Worm (Caenorhabditis elegans): ENCODE data around the gene F23B12.4.

The F23B12.4 gene

DNA sequence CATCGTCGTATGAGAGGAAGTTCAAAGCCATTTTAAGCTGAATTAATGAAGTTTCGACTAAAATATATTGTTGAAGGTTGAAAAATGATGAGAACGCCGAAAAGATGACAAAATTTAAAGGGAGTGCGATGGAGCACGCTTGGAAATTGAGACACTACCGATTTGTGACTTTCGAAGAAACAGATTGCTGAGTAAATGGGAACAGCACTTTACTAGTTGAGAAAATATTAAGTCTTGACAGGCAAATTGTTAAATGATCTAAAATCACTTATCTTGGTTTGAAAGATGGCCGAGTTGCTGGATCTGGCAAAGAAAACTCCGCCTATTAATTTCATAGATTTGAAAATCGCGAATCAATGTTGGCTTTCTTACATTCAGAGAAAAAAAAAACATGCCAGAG is 17.7 kb upstream of the F23B12.4 start, which contains the start of gene rpoa-12:
Gene rpoa-12, minus strand, starts transcription at position 37 of the 400 bp plus-strand sequence.
- no peak for TF ChIP-seq him-1 (tag; optimal IDR thresholded peaks at IDR 0.05)
- TF ChIP-seq dao-5 (tag; optimal IDR thresholded peaks at IDR 0.05): no peak
- no peak for TF ChIP-seq W03F9.2 (tag; optimal IDR thresholded peaks at IDR 0.05)

DNA sequence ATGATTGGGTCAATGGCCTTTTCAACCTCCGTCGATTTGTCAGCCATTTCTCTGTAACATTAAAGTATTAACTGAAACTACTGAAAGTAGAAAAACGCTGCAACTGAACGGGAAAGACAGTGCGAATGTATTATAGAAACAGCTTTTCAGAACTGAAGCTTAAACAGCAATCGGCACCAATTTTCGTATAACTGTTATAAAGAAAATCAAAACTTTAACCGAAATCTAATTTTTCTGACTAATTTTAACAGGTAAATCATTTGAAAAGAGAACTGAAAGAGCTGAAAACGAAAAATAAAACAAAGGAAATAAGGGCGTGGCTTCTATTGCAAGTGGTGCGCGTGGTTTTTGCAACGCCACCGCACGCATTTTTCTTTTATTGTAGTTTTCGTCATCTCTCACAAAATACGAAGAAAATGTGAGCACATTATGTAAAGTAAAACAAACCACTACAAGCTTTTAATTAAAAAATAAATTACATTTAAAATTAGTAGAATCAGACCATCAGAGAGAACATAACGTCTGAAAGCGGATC is 15.9 kb upstream of the F23B12.4 start, which contains the start of gene rrsr-1:
Gene rrsr-1, minus strand, starts transcription at position 51 of the 535 bp plus-strand sequence.
- TF ChIP-seq him-1 (tag; optimal IDR thresholded peaks at IDR 0.05) (no peak), W03F9.2 (tag; optimal IDR thresholded peaks at IDR 0.05) (no peak), dao-5 (tag; optimal IDR thresholded peaks at IDR 0.05) (no peak)

DNA sequence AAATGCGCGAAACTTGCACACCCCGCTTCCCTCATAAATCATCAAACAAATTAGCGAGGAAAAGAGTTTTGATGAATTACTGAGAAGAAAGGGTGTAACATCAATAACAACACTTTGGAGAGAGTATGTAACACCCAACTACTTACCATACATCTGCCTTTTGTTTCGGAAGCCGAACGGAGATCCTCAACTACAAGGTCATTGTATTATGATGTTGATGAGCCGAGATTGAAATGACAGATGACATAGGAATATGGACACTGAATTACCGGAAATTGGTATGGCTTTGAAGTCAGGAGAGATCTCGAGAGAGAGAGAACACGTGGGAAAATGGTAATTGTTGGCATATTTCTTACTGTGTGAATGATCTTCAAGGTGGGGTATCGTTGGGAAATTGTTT is 14.9 kb upstream of the F23B12.4 start:
- TF ChIP-seq him-1 (tag; optimal IDR thresholded peaks at IDR 0.05) (no peak), dao-5 (tag; optimal IDR thresholded peaks at IDR 0.05) (no peak), W03F9.2 (tag; optimal IDR thresholded peaks at IDR 0.05) (no peak)

DNA sequence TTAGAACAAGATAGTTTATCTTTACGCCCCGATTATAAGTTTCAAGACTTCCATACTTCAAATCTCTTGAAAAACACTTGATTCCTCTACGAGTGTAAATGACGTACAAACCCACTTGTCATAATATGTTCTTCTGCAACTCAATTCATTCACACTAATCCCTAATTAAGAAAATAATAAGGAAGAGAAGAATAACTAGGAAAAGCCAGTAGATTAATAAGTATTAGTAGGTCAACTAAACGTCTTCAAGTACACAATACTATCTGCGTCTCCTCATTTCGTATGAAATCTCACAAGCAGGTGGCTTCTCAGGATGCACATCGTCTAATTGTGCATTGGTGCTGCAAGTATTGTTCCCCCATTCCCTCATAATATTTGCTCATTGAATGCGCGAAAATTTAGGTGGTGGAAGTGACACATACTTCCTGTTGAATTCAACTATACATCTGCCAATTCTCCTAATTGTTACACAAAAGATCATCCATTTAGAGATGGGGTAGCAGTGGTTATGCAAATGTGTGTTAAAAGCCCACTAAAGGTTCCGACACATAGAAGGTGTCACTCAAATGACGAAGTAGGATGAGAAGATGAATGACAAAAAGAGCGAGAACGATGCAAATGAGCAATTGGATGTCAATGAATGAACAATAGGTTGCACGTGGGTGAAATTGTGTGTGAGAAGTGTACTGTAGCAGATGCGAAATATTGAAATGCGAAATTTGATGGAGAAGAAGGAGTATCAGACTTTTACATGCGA is 13.7 kb upstream of the F23B12.4 start:
- TF ChIP-seq dao-5 (tag; optimal IDR thresholded peaks at IDR 0.05) (no peak), him-1 (tag; optimal IDR thresholded peaks at IDR 0.05) (no peak), W03F9.2 (tag; optimal IDR thresholded peaks at IDR 0.05) (no peak)

DNA sequence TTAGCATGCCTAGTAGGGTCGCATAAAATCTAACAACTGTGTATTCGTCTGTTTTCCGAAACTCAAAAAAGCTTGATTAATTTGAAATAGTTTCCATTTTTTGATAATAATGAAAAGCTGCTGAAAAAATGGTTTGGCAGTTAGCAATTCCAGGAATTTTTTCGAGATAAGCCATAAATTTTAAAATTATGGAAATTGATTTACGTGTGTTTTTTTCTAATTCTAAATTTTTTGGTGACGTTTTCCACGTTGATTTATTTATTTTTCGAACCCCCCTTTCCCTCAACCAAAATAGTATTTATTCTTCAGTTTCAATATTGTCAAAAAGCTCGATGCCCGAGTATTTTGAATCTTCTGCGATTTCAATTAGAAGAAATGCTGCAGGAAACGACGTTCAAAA is 12.1 kb upstream of the F23B12.4 start, which contains the start of gene F23B12.1:
Gene F23B12.1, plus strand, starts transcription at position 301 of the 400 bp plus-strand sequence.
- TF ChIP-seq him-1 (tag; optimal IDR thresholded peaks at IDR 0.05): no peak

DNA sequence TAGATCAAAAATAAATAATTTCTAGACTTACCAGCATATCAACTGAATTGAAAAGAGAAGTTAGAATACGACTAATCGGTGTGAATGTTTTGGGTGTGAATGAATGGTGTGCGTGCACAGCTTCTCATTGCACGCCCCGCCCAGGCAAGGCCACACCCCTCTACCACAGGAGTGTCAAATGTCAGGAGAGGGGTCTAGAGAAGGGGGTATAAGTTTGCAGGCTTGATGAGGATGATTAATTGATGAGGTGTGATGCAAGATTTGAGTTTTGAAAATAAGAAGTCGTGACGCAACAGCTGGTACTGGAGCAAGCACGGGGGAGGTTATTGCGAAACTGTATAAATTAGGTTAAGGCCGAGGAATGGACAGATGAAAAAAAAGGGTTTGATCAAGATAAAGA is 8.7 kb upstream of the F23B12.4 start, which contains the start of gene egl-1:
Gene egl-1, minus strand, starts transcription at position 101 of the 400 bp plus-strand sequence.
- TF ChIP-seq him-1 (tag; optimal IDR thresholded peaks at IDR 0.05) (no peak), W03F9.2 (tag; optimal IDR thresholded peaks at IDR 0.05) (no peak), dao-5 (tag; optimal IDR thresholded peaks at IDR 0.05) (no peak)

DNA sequence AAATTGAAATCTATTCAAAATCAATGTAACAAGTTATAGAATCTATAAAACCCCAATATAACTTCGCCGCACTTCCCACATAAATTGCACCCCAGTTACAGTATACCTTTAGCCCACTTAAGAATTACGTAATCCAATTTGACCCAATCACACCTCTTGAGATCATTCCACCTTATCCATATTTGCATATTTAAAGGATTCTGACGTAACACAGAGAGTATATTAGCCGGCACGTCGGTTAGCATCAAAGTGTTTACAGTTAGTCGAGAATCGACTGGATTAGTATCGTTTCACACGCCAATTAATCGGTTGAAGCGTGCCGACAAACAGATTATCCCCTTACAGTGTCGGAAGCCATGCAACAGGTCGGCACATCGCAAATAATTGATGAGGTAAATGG is 7.4 kb upstream of the F23B12.4 start:
- TF ChIP-seq him-1 (tag; optimal IDR thresholded peaks at IDR 0.05) (no peak), dao-5 (tag; optimal IDR thresholded peaks at IDR 0.05) (no peak), W03F9.2 (tag; optimal IDR thresholded peaks at IDR 0.05) (no peak)

DNA sequence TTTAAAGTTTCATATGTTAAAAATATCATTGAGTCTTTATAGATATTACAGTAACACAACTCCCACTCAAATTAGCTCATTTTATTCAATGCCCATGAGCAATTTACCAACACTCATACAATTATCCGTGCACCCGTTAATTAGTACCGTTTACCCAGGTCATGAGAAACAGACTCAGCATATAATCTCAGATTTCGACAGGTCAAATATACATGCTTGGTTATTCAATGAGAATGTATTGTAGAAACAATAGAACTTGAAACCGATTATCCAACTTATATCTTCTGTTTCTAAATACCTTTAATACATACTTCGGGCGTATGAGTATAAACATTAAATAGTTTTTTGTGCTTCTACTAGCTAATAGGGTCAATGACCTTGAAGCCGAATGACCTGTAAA is 4.7 kb upstream of the F23B12.4 start:
- no peak for TF ChIP-seq him-1 (tag; optimal IDR thresholded peaks at IDR 0.05)
- TF ChIP-seq W03F9.2 (tag; optimal IDR thresholded peaks at IDR 0.05): no peak
- no peak for TF ChIP-seq dao-5 (tag; optimal IDR thresholded peaks at IDR 0.05)

DNA sequence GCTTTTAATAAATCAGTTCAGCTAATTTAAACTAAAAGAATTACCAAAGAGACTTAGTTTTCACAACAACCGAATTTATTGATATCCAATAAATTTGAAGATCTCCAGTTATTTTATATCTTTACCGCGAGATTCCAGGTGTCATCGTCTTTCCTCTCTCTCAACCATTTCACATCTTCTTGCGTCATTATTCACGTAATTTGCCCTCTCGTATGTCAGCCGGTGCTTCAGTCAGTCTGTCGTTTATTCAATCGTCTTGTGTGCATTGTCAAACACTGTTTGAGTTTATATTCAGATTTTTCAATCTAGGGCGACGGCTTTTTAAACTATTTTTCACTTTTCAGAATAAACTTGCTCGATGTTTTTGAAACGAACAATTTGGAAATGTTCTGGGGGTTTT is 3.6 kb upstream of the F23B12.4 start:
- TF ChIP-seq him-1 (tag; optimal IDR thresholded peaks at IDR 0.05) (no peak), W03F9.2 (tag; optimal IDR thresholded peaks at IDR 0.05) (no peak), dao-5 (tag; optimal IDR thresholded peaks at IDR 0.05) (no peak)

DNA sequence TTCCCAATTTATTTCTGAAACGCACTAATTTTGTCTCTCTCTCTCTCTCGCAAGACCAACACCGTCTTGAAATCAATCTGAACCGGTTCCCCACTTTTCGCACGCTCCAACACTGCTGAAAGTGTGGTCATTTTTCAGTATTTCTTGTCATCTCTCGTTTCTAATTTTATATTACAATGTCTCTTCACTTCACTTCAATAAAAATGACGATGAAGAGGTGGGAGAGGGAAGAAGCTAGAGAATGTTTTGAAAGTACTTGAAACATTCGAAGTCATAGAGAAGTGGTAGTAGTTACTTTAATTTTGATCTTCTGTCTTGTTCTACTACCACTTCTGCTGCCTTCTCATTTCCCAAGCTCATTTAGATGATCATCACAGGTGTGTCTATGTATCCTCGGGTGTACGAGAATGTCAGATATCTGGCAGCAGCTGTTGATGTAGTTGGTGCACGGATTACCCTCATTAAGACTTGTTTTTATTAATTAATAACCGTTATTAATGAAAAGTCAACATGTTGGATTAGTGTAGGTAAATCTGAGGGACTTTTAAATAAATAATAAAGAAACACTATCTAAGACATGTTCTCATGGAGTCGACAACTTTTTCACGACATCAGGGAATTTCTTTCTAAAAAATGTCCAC is 2.7 kb upstream of the F23B12.4 start:
- no peak for TF ChIP-seq him-1 (tag; optimal IDR thresholded peaks at IDR 0.05)
- no peak for TF ChIP-seq dao-5 (tag; optimal IDR thresholded peaks at IDR 0.05)
- TF ChIP-seq W03F9.2 (tag; optimal IDR thresholded peaks at IDR 0.05): no peak

DNA sequence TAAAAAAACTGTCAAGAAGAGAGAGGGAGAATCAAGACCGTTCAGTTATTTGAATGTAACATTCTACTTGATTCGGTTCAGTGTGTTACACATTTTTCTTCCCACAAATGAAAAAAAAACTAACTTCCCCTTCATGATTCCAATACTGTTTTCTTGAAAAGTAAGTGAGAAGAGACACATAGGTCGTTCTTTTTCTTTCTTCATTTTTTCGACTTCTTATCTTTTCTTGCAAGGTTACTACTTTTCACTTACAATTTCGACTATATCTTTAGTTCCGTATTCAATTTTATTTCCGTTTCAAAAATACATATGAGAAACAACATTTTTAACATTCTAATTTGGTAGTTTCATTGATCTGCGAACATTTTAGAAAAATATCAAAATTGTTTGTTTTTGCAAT is 1.7 kb upstream of the F23B12.4 start:
- TF ChIP-seq W03F9.2 (tag; optimal IDR thresholded peaks at IDR 0.05) (no peak), him-1 (tag; optimal IDR thresholded peaks at IDR 0.05) (no peak), dao-5 (tag; optimal IDR thresholded peaks at IDR 0.05) (no peak)

DNA sequence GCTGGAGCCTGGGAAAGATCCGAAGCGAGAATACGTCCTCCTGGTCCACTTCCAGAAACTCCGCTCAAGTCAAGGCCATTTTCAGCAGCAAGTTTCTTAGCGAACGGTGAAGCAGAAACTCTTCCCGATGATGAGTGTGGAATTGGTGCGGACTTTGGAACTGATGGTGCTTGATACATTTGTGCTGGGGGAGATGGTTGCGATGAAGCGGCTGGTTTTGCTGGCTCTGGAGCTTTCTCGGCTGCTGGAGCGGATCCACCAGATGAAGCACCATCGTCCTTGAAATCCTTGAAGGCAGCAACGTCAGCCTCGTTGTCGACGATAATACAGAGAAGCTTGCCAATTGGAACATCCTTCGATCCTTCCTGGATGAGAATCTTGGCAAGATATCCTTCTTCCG is 5.5 kb downstream of the F23B12.4 start:
- no peak for TF ChIP-seq W03F9.2 (tag; optimal IDR thresholded peaks at IDR 0.05)
- TF ChIP-seq dao-5 (tag; optimal IDR thresholded peaks at IDR 0.05): no peak
- TF ChIP-seq him-1 (tag; optimal IDR thresholded peaks at IDR 0.05): no peak

DNA sequence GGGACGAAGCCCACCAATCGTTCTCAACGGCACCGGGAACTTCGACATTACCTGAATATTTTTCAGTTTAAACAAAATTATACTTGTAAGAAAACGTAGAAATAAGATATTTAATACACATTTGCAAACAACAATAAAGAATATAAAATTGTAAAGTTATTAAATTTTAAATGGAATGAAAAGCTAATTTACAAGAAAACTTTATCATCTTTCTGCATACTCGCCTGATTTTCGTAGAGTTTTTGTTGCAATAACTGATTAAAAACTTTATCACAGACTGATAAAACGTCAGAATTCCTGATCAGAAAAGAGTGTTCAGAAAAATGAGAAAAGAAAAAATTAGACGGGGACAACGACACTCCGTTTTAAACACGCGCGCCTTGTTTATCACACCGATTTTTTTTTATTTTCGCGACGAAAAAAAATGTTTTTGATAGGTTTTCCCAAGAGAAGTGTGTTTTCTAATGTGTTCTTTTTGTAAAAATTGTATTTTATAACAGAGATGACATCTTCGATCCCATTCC is 6.4 kb downstream of the F23B12.4 start, which contains the start of the genes dlat-1 and fntb-1:
Gene dlat-1, minus strand, starts transcription at position 51 of the 524 bp plus-strand sequence.
Gene fntb-1, plus strand, starts transcription at position 412 of the 524 bp plus-strand sequence.
- TF ChIP-seq dao-5 (tag; optimal IDR thresholded peaks at IDR 0.05): no peak
- no peak for TF ChIP-seq W03F9.2 (tag; optimal IDR thresholded peaks at IDR 0.05)
- no peak for TF ChIP-seq him-1 (tag; optimal IDR thresholded peaks at IDR 0.05)

DNA sequence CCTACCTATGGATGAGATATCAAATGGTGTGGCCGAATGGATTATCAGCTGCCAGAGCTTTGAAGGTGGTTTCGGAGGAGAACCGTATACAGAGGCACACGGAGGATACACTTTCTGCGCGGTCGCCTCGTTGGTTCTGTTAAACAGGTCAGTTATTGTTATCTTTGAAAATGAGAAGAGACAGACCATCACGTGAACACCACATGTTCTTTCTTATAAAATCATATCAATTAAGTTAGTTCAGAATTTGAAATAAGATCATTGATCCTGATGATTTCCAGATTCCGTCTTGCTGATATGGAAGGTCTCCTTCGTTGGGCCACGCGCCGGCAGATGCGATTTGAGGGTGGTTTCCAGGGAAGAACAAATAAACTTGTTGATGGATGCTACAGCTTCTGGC is 7.7 kb downstream of the F23B12.4 start:
- TF ChIP-seq him-1 (tag; optimal IDR thresholded peaks at IDR 0.05) (no peak), W03F9.2 (tag; optimal IDR thresholded peaks at IDR 0.05) (no peak), dao-5 (tag; optimal IDR thresholded peaks at IDR 0.05) (no peak)
